Fruit fly (Drosophila melanogaster) whole organism, embryonic: Measurements from ENCODE around the gene CG2157.

Experiments used
- Abd-B ChIP-seq: fragments of 200-800 bp; sonication (Bioruptor generic); optimal IDR thresholded peaks from 2 replicates; lab custom pipeline; 2018; ENCODE audit warnings: missing biosample characterization, mild to moderate bottlenecking, missing genetic modification characterization, moderate library complexity
- Aef1 ChIP-seq: fragments of 200-800 bp; sonication (Bioruptor generic); IDR thresholded peaks from 3 replicates; pipeline ENCODE4 v1.3.6; 2022; ENCODE audit warnings: missing biosample characterization, missing genetic modification characterization
- Bgb ChIP-seq: fragments of 200-800 bp; sonication (Bioruptor generic); IDR thresholded peaks from 2 replicates; pipeline ENCODE4 v1.3.6; 2022; ENCODE audit warnings: missing biosample characterization, missing genetic modification characterization; ENCODE audit not compliant: partially characterized antibody
- CG10565 ChIP-seq: fragments of 200-800 bp; sonication (Bioruptor generic); optimal IDR thresholded peaks from 3 replicates; lab custom pipeline; 2016; ENCODE audit warnings: missing biosample characterization, mild to moderate bottlenecking, missing genetic modification characterization
- CG10979 ChIP-seq: fragments of 200-800 bp; sonication (Bioruptor generic); optimal IDR thresholded peaks from 2 replicates; lab custom pipeline; 2018; ENCODE audit warnings: missing biosample characterization, mild to moderate bottlenecking, missing genetic modification characterization, moderate library complexity
- CG14667 ChIP-seq: fragments of 200-800 bp; sonication (Bioruptor generic); IDR thresholded peaks from 2 replicates; pipeline ENCODE4 v1.3.6; 2022; ENCODE audit warnings: missing biosample characterization, missing genetic modification characterization
- CG14860 ChIP-seq: fragments of 200-800 bp; sonication (Bioruptor generic); IDR thresholded peaks from 3 replicates; pipeline ENCODE4 v1.3.6; 2022; ENCODE audit warnings: missing biosample characterization, missing genetic modification characterization; ENCODE audit not compliant: partially characterized antibody
- CG15514 ChIP-seq: fragments of 200-800 bp; sonication (Bioruptor generic); optimal IDR thresholded peaks from 3 replicates; lab custom pipeline; 2017; ENCODE audit warnings: missing biosample characterization, missing genetic modification characterization, mild to moderate bottlenecking, moderate library complexity, missing genetic modification reagents
- CG16813 ChIP-seq: fragments of 200-800 bp; sonication (Bioruptor generic); IDR thresholded peaks from 3 replicates; pipeline ENCODE4 v1.3.6; 2022; ENCODE audit warnings: missing biosample characterization, missing genetic modification characterization; ENCODE audit not compliant: partially characterized antibody
- CG17612 ChIP-seq: fragments of 200-800 bp; sonication (Bioruptor generic); IDR thresholded peaks from 2 replicates; pipeline ENCODE4 v1.3.6; 2022; ENCODE audit warnings: missing biosample characterization, missing genetic modification characterization
- CG18476 ChIP-seq: fragments of 200-800 bp; sonication (Bioruptor generic); optimal IDR thresholded peaks from 2 replicates; lab custom pipeline; 2016; ENCODE audit warnings: missing biosample characterization, mild to moderate bottlenecking, missing genetic modification characterization
- CG18619 ChIP-seq: fragments of 200-800 bp; sonication (Bioruptor generic); optimal IDR thresholded peaks from 3 replicates; lab custom pipeline; 2017; ENCODE audit warnings: missing biosample characterization, mild to moderate bottlenecking, missing genetic modification characterization
- CG2116 ChIP-seq: fragments of 200-800 bp; sonication (Bioruptor generic); optimal IDR thresholded peaks from 3 replicates; lab custom pipeline; 2018; ENCODE audit warnings: missing biosample characterization, mild to moderate bottlenecking, missing genetic modification characterization
- CG3065 ChIP-seq: fragments of 200-800 bp; sonication (Bioruptor generic); optimal IDR thresholded peaks from 2 replicates; lab custom pipeline; 2016; ENCODE audit warnings: missing biosample characterization, missing genetic modification characterization
- CG3847 ChIP-seq: fragments of 200-800 bp; sonication (Bioruptor generic); IDR thresholded peaks from 2 replicates; pipeline ENCODE4 v1.3.6; 2022; ENCODE audit warnings: missing biosample characterization, missing genetic modification characterization
- CG3995 ChIP-seq: fragments of 200-800 bp; sonication (Bioruptor generic); optimal IDR thresholded peaks from 3 replicates; lab custom pipeline; 2016; ENCODE audit warnings: missing biosample characterization, missing genetic modification characterization
- CG4617 ChIP-seq: fragments of 200-800 bp; sonication (Bioruptor generic); optimal IDR thresholded peaks from 3 replicates; lab custom pipeline; 2016; ENCODE audit warnings: missing biosample characterization, missing genetic modification characterization, borderline replicate concordance
- CG6654 ChIP-seq: fragments of 200-800 bp; sonication (Bioruptor generic); optimal IDR thresholded peaks from 2 replicates; lab custom pipeline; 2017; ENCODE audit warnings: missing biosample characterization, mild to moderate bottlenecking, missing genetic modification characterization
- CG7271 ChIP-seq: fragments of 200-800 bp; sonication (Bioruptor generic); optimal IDR thresholded peaks from 2 replicates; lab custom pipeline; 2018; ENCODE audit warnings: missing biosample characterization, mild to moderate bottlenecking, missing genetic modification characterization, moderate library complexity
- CG7963 ChIP-seq: fragments of 200-800 bp; sonication (Bioruptor generic); IDR thresholded peaks from 3 replicates; pipeline ENCODE4 v1.3.6; 2022; ENCODE audit warnings: missing biosample characterization, missing genetic modification characterization; ENCODE audit not compliant: partially characterized antibody
- CG9437 ChIP-seq: fragments of 200-800 bp; sonication (Bioruptor generic); optimal IDR thresholded peaks from 2 replicates; lab custom pipeline; 2018; ENCODE audit warnings: missing biosample characterization, mild to moderate bottlenecking, missing genetic modification characterization
- Dbx ChIP-seq: fragments of 200-800 bp; sonication (Bioruptor generic); IDR thresholded peaks from 3 replicates; pipeline ENCODE4 v1.3.6; 2022; ENCODE audit warnings: missing biosample characterization, missing genetic modification characterization
- Dll ChIP-seq: fragments of 200-800 bp; sonication (Bioruptor generic); IDR thresholded peaks from 4 replicates; pipeline ENCODE4 v1.3.6; 2022; ENCODE audit warnings: missing biosample characterization, missing genetic modification characterization; ENCODE audit not compliant: partially characterized antibody
- Dp ChIP-seq: fragments of 200-800 bp; sonication (Bioruptor generic); optimal IDR thresholded peaks from 2 replicates; lab custom pipeline; 2018; ENCODE audit warnings: missing biosample characterization, mild to moderate bottlenecking, missing genetic modification characterization, moderate library complexity
- Dref ChIP-seq: fragments of 200-800 bp; sonication (Bioruptor generic); IDR thresholded peaks from 2 replicates; pipeline ENCODE4 v1.3.6; 2022; ENCODE audit warnings: missing biosample characterization, missing genetic modification characterization
- HLH4C ChIP-seq: fragments of 200-800 bp; sonication (Bioruptor generic); IDR thresholded peaks from 3 replicates; pipeline ENCODE4 v1.3.6; 2022; ENCODE audit warnings: missing biosample characterization, missing genetic modification characterization; ENCODE audit not compliant: partially characterized antibody
- Ptx1 ChIP-seq: fragments of 200-800 bp; sonication (Bioruptor generic); IDR thresholded peaks from 2 replicates; pipeline ENCODE4 v1.3.6; 2022; ENCODE audit warnings: missing biosample characterization, missing genetic modification characterization
- Scr ChIP-seq: fragments of 200-800 bp; sonication (Bioruptor generic); IDR thresholded peaks from 2 replicates; pipeline ENCODE4 v1.3.6; 2022; ENCODE audit warnings: missing biosample characterization, missing genetic modification characterization; ENCODE audit not compliant: partially characterized antibody
- Sry-δ ChIP-seq: fragments of 200-800 bp; sonication (Bioruptor generic); optimal IDR thresholded peaks from 2 replicates; lab custom pipeline; 2016; ENCODE audit warnings: missing biosample characterization, missing genetic modification characterization
- Stat92E ChIP-seq, 3 experiments: fragments of >200 bp in 2 of 3; fragments of 200-800 bp in 1 of 3; sonication (Bioruptor generic) in 1 of 3; optimal IDR thresholded peaks; 2 replicates each; lab custom pipeline; 2017 to 2019; ENCODE audit warnings: missing biosample characterization in 3 of 3, missing genetic modification characterization in 3 of 3, mild to moderate bottlenecking in 1 of 3, moderate library complexity in 1 of 3
- YL-1 ChIP-seq: fragments of 200-800 bp; sonication (Bioruptor generic); optimal IDR thresholded peaks from 3 replicates; lab custom pipeline; 2017; ENCODE audit warnings: missing biosample characterization, mild to moderate bottlenecking, missing genetic modification characterization
- bbx ChIP-seq: fragments of 200-800 bp; sonication (Bioruptor generic); IDR thresholded peaks from 2 replicates; pipeline ENCODE4 v1.3.6; 2022; ENCODE audit warnings: missing biosample characterization, missing genetic modification characterization; ENCODE audit not compliant: partially characterized antibody
- chinmo ChIP-seq: fragments of 200-800 bp; sonication (Bioruptor generic); IDR thresholded peaks from 4 replicates; pipeline ENCODE4 v1.3.6; 2022; ENCODE audit warnings: missing biosample characterization, missing genetic modification characterization; ENCODE audit not compliant: partially characterized antibody
- crp ChIP-seq, 2 experiments: fragments of 200-800 bp; sonication (Bioruptor generic); optimal IDR thresholded peaks; 2 replicates in 1 of 2; 3 replicates in 1 of 2; lab custom pipeline; 2017; ENCODE audit warnings: missing biosample characterization in 2 of 2, missing genetic modification characterization in 2 of 2, mild to moderate bottlenecking in 1 of 2, moderate library complexity in 1 of 2
- disco-r ChIP-seq: fragments of 200-800 bp; sonication (Bioruptor generic); optimal IDR thresholded peaks from 2 replicates; lab custom pipeline; 2016; ENCODE audit warnings: missing biosample characterization, missing genetic modification characterization
- gro ChIP-seq: fragments of 200-800 bp; sonication (Bioruptor generic); optimal IDR thresholded peaks from 2 replicates; lab custom pipeline; 2016; ENCODE audit warnings: missing biosample characterization, missing genetic modification characterization
- h ChIP-seq: fragments of >200 bp; optimal IDR thresholded peaks from 2 replicates; lab custom pipeline; 2017
- lov ChIP-seq, 2 experiments: fragments of 200-800 bp in 1 of 2; fragments of >200 bp in 1 of 2; sonication (Bioruptor generic) in 1 of 2; IDR thresholded peaks in 1 of 2; optimal IDR thresholded peaks in 1 of 2; 2 replicates in 1 of 2; 3 replicates in 1 of 2; pipeline versions ENCODE4 v1.3.6 to Lab custom; 2017 to 2022; ENCODE audit warnings: missing biosample characterization in 1 of 2, missing genetic modification characterization in 1 of 2
- maf-S ChIP-seq: fragments of 200-800 bp; sonication (Bioruptor generic); optimal IDR thresholded peaks from 2 replicates; lab custom pipeline; 2016; ENCODE audit warnings: missing biosample characterization, missing genetic modification characterization
- mld ChIP-seq: fragments of 200-800 bp; sonication (Bioruptor generic); IDR thresholded peaks from 3 replicates; pipeline ENCODE4 v1.3.6; 2022; ENCODE audit warnings: missing biosample characterization, missing genetic modification characterization; ENCODE audit not compliant: partially characterized antibody
- org-1 ChIP-seq: fragments of 200-800 bp; sonication (Bioruptor generic); optimal IDR thresholded peaks from 2 replicates; lab custom pipeline; 2017; ENCODE audit warnings: missing biosample characterization, missing genetic modification characterization
- seq ChIP-seq: fragments of 200-800 bp; sonication (Bioruptor generic); IDR thresholded peaks from 2 replicates; pipeline ENCODE4 v1.3.6; 2022; ENCODE audit warnings: missing biosample characterization, missing genetic modification characterization
- trem ChIP-seq: fragments of 200-800 bp; optimal IDR thresholded peaks from 3 replicates; lab custom pipeline; 2019; ENCODE audit warnings: missing biosample characterization, mild to moderate bottlenecking, missing genetic modification characterization, moderate library complexity
- tx ChIP-seq: fragments of 200-800 bp; sonication (Bioruptor generic); optimal IDR thresholded peaks from 2 replicates; lab custom pipeline; 2016; ENCODE audit warnings: missing biosample characterization, missing genetic modification characterization
- unc-4 ChIP-seq: fragments of 200-800 bp; sonication (Bioruptor generic); IDR thresholded peaks from 2 replicates; pipeline ENCODE4 v1.3.6; 2022; ENCODE audit warnings: missing biosample characterization, missing genetic modification characterization; ENCODE audit not compliant: partially characterized antibody
- zen2 ChIP-seq: fragments of 200-800 bp; sonication (Bioruptor generic); IDR thresholded peaks from 3 replicates; pipeline ENCODE4 v1.3.6; 2022; ENCODE audit warnings: missing biosample characterization, missing genetic modification characterization; ENCODE audit not compliant: partially characterized antibody

Gene CG2157

DNA sequence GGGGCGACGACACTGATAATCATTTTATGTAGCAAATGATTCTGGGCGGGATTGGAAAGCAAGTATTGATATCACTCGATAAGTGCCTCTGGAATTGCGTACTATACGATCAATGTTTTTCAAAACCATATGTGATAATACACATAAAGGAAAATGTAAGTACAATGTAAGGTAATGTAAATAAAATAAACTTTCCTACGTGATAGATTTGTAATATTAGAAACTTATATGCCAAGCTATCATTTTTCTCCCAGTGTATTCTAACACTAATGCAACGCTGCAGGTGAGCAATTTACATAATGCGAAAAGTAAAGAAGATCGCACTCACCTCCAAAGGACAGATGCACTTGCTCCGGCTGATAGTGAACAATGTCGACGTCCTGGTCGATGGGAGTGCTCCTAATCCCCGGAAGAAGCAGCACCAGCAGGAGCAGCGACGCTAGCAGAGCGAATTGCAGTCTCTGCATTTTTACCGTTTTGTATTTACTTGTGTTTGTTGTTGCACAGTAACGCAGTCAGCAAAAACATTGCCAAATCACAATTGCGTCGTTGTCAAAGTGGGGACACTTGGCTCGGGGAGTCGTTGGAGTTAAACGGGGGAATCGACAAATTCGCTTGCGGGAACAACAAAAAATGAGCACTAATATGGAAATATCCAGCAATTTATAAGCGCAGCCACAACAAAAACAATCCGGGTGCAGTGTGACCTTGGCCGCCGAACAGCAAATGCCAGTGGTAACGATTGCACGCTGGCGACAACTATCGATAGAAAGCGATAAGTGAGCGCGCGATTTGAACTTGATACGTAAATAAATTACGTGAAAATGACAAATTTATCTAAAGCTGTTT, 8.2 kb downstream of the CG2157 start, which contains the start of gene CG1637 (continued):
- TF ChIP-seq CG7963 (peak; percentile 32; the same call in 1 of the 3 replicates), trem (tag; lab: Kevin White, UChicago) (peak; percentile 35), CG18476 (GFP tag; lab: Kevin White, UChicago) (no peak), Dp (GFP tag; lab: Kevin White, UChicago) (peak; percentile 92), disco-r (GFP tag; lab: Kevin White, UChicago) (no peak), Dbx (no peak), h (lab: Kevin White, UChicago) (no peak), Scr (GFP tag; lab: Robert Waterston, UW) (peak; percentile 76), CG14667 (GFP tag; lab: Robert Waterston, UW) (no peak), seq (GFP tag; lab: Robert Waterston, UW) (no peak), lov (optimal IDR thresholded peaks at IDR 0.05; lab: Kevin White, UChicago) (no peak), lov (GFP tag; IDR thresholded peaks at IDR 0.05; lab: Robert Waterston, UW) (no peak), zen2 (GFP tag; lab: Robert Waterston, UW) (peak; percentile 66), CG17612 (GFP tag; lab: Robert Waterston, UW) (no peak), CG18619 (GFP tag; lab: Kevin White, UChicago) (no peak), HLH4C (GFP tag; lab: Robert Waterston, UW) (peak; percentile 64), CG3995 (GFP tag; lab: Kevin White, UChicago) (no peak), gro (GFP tag; lab: Kevin White, UChicago) (no peak), CG10979 (no peak), CG4617 (GFP tag; lab: Kevin White, UChicago) (peak; percentile 73), Dref (GFP tag; lab: Robert Waterston, UW) (peak; percentile 80), CG10565 (no peak), Sry-δ (GFP tag; lab: Kevin White, UChicago) (peak; percentile 64), Dll (GFP tag; lab: Robert Waterston, UW) (peak; percentile 72), Aef1 (peak; percentile 46), CG14860 (GFP tag; lab: Robert Waterston, UW) (peak; percentile 57; the same call in 1 of the 3 replicates), CG9437 (GFP tag; lab: Kevin White, UChicago) (peak; percentile 96), unc-4 (GFP tag; lab: Robert Waterston, UW) (peak; percentile 65), CG6654 (no peak), Ptx1 (GFP tag; lab: Robert Waterston, UW) (no peak), Bgb (GFP tag; lab: Robert Waterston, UW) (peak; percentile 74), Abd-B (GFP tag; lab: Kevin White, UChicago) (no peak), CG15514 (GFP tag; lab: Kevin White, UChicago) (peak; percentile 42), crp (GFP tag; optimal IDR thresholded peaks at IDR 0.05; lab: Kevin White, UChicago) (peak in 1 of 2 experiments; percentile 25), bbx (GFP tag; lab: Robert Waterston, UW) (peak; percentile 82), chinmo (GFP tag; lab: Robert Waterston, UW) (peak; percentile 86; the same call in 3 of the 4 replicates), org-1 (GFP tag; lab: Kevin White, UChicago) (no peak), tx (no peak), CG7271 (tag; lab: Kevin White, UChicago) (no peak), CG2116 (peak; percentile 64), Stat92E (GFP tag; optimal IDR thresholded peaks at IDR 0.05; lab: Kevin White, UChicago) (no peak), CG16813 (GFP tag; lab: Robert Waterston, UW) (peak; percentile 68), CG3065 (GFP tag; lab: Kevin White, UChicago) (no peak), CG3847 (GFP tag; lab: Robert Waterston, UW) (0 out of 2 replicates have a peak, but pooled peaks have one; percentile 14), maf-S (GFP tag; lab: Kevin White, UChicago) (no peak), YL-1 (GFP tag; lab: Kevin White, UChicago) (peak; percentile 4), mld (GFP tag; lab: Robert Waterston, UW) (0 out of 3 replicates have a peak, but pooled peaks have one; percentile 52)
